Fruit fly (Drosophila melanogaster) whole organism, embryonic: Measurements from ENCODE around the gene CG14805.

ENCODE experiments used
- Awh ChIP-seq: fragments of 200-800 bp; sonication (Bioruptor generic); IDR thresholded peaks from 2 replicates; pipeline ENCODE4, ENCODE4 v1.3.6; 2022; ENCODE audit warnings: missing biosample characterization, missing genetic modification characterization
- Bgb ChIP-seq: fragments of 200-800 bp; sonication (Bioruptor generic); IDR thresholded peaks from 2 replicates; pipeline ENCODE4 v1.3.6; 2022; ENCODE audit warnings: missing biosample characterization, missing genetic modification characterization; ENCODE audit not compliant: partially characterized antibody
- C15 ChIP-seq: fragments of 200-800 bp; sonication (Bioruptor generic); IDR thresholded peaks from 3 replicates; pipeline ENCODE4 v1.3.6; 2022; ENCODE audit warnings: missing biosample characterization, missing genetic modification characterization
- CG10209 ChIP-seq: fragments of 200-800 bp; sonication (Bioruptor generic); optimal IDR thresholded peaks from 3 replicates; lab custom pipeline; 2017; ENCODE audit warnings: missing biosample characterization, mild to moderate bottlenecking, missing genetic modification characterization, missing genetic modification reagents
- CG10321 ChIP-seq: fragments of 200-800 bp; sonication (Bioruptor generic); IDR thresholded peaks from 2 replicates; pipeline ENCODE4 v1.3.6; 2022; ENCODE audit warnings: missing biosample characterization, missing genetic modification characterization
- CG11560 ChIP-seq: fragments of 200-800 bp; sonication (Bioruptor generic); IDR thresholded peaks from 3 replicates; pipeline ENCODE4 v1.3.6; 2022; ENCODE audit warnings: missing biosample characterization, missing genetic modification characterization
- CG1233 ChIP-seq: fragments of 200-800 bp; sonication (Bioruptor generic); optimal IDR thresholded peaks from 4 replicates; lab custom pipeline; 2018; ENCODE audit warnings: missing biosample characterization, mild to moderate bottlenecking, missing genetic modification characterization
- CG13287 ChIP-seq: fragments of 200-800 bp; sonication (Bioruptor generic); IDR thresholded peaks from 2 replicates; pipeline ENCODE4 v1.3.6; 2022; ENCODE audit warnings: missing biosample characterization, missing genetic modification characterization; ENCODE audit not compliant: partially characterized antibody
- CG13296 ChIP-seq: fragments of 200-800 bp; sonication (Bioruptor generic); optimal IDR thresholded peaks from 3 replicates; lab custom pipeline; 2018; ENCODE audit warnings: missing biosample characterization, mild to moderate bottlenecking, missing genetic modification characterization
- CG13424 ChIP-seq: fragments of 200-800 bp; sonication (Bioruptor generic); optimal IDR thresholded peaks from 2 replicates; lab custom pipeline; 2019; ENCODE audit warnings: missing biosample characterization, mild to moderate bottlenecking, missing genetic modification characterization, moderate library complexity
- CG14965 ChIP-seq: fragments of 200-800 bp; sonication (Bioruptor generic); optimal IDR thresholded peaks from 2 replicates; lab custom pipeline; 2016; ENCODE audit warnings: missing biosample characterization, missing genetic modification characterization, borderline replicate concordance
- CG15073 ChIP-seq: fragments of 200-800 bp; sonication (Bioruptor generic); optimal IDR thresholded peaks from 2 replicates; lab custom pipeline; 2016; ENCODE audit warnings: missing biosample characterization, missing genetic modification characterization
- CG15514 ChIP-seq: fragments of 200-800 bp; sonication (Bioruptor generic); optimal IDR thresholded peaks from 3 replicates; lab custom pipeline; 2017; ENCODE audit warnings: missing biosample characterization, missing genetic modification characterization, mild to moderate bottlenecking, moderate library complexity, missing genetic modification reagents
- CG16813 ChIP-seq: fragments of 200-800 bp; sonication (Bioruptor generic); IDR thresholded peaks from 3 replicates; pipeline ENCODE4 v1.3.6; 2022; ENCODE audit warnings: missing biosample characterization, missing genetic modification characterization; ENCODE audit not compliant: partially characterized antibody
- CG17385 ChIP-seq: fragments of 200-800 bp; sonication (Bioruptor generic); optimal IDR thresholded peaks from 3 replicates; lab custom pipeline; 2018; ENCODE audit warnings: missing biosample characterization, mild to moderate bottlenecking, missing genetic modification characterization
- CG17829 ChIP-seq: fragments of 200-800 bp; optimal IDR thresholded peaks from 2 replicates; lab custom pipeline; 2019; ENCODE audit warnings: missing biosample characterization, mild to moderate bottlenecking, missing genetic modification characterization, moderate library complexity
- CG2875 ChIP-seq: fragments of 200-800 bp; sonication (Bioruptor generic); optimal IDR thresholded peaks from 2 replicates; lab custom pipeline; 2017; ENCODE audit warnings: missing biosample characterization, mild to moderate bottlenecking, missing genetic modification characterization, missing genetic modification reagents
- CG32767 ChIP-seq: fragments of 200-800 bp; sonication (Bioruptor generic); IDR thresholded peaks from 2 replicates; pipeline ENCODE4 v1.3.6; 2022; ENCODE audit warnings: missing biosample characterization, missing genetic modification characterization
- CG32772 ChIP-seq: fragments of 200-800 bp; sonication (Bioruptor generic); IDR thresholded peaks from 2 replicates; pipeline ENCODE4 v1.3.6; 2022; ENCODE audit warnings: missing biosample characterization, missing genetic modification characterization
- CG4404 ChIP-seq: fragments of 200-800 bp; sonication (Bioruptor generic); IDR thresholded peaks from 2 replicates; pipeline ENCODE4 v1.3.6; 2022; ENCODE audit warnings: missing biosample characterization, missing genetic modification characterization
- CG6791 ChIP-seq: fragments of 200-800 bp; sonication (Bioruptor generic); IDR thresholded peaks from 3 replicates; pipeline ENCODE4 v1.3.6; 2022; ENCODE audit warnings: missing biosample characterization, missing genetic modification characterization; ENCODE audit not compliant: partially characterized antibody
- CG7786 ChIP-seq: fragments of 200-800 bp; sonication (Bioruptor generic); optimal IDR thresholded peaks from 2 replicates; lab custom pipeline; 2016; ENCODE audit warnings: missing biosample characterization, missing genetic modification characterization
- CG7963 ChIP-seq: fragments of 200-800 bp; sonication (Bioruptor generic); IDR thresholded peaks from 3 replicates; pipeline ENCODE4 v1.3.6; 2022; ENCODE audit warnings: missing biosample characterization, missing genetic modification characterization; ENCODE audit not compliant: partially characterized antibody
- CG9437 ChIP-seq: fragments of 200-800 bp; sonication (Bioruptor generic); optimal IDR thresholded peaks from 2 replicates; lab custom pipeline; 2018; ENCODE audit warnings: missing biosample characterization, mild to moderate bottlenecking, missing genetic modification characterization
- CG9727 ChIP-seq: fragments of 200-800 bp; sonication (Bioruptor generic); optimal IDR thresholded peaks from 3 replicates; lab custom pipeline; 2017; ENCODE audit warnings: missing biosample characterization, mild to moderate bottlenecking, missing genetic modification characterization
- Dek ChIP-seq: fragments of 200-800 bp; sonication (Bioruptor generic); optimal IDR thresholded peaks from 3 replicates; lab custom pipeline; 2019; ENCODE audit warnings: missing biosample characterization, mild to moderate bottlenecking, missing genetic modification characterization, moderate library complexity
- Ets97D ChIP-seq: fragments of 200-800 bp; sonication (Bioruptor generic); optimal IDR thresholded peaks from 3 replicates; lab custom pipeline; 2016; ENCODE audit warnings: missing biosample characterization, missing genetic modification characterization
- Hand ChIP-seq: fragments of 200-800 bp; sonication (Bioruptor generic); optimal IDR thresholded peaks from 2 replicates; lab custom pipeline; 2017; ENCODE audit warnings: mild to moderate bottlenecking, missing biosample characterization, missing genetic modification reagents, missing genetic modification characterization
- Rfx ChIP-seq: fragments of 200-800 bp; sonication (Bioruptor generic); IDR thresholded peaks from 2 replicates; pipeline ENCODE4 v1.3.6; 2022; ENCODE audit warnings: missing biosample characterization, missing genetic modification characterization
- Six4 ChIP-seq: fragments of 200-800 bp; sonication (Bioruptor generic); optimal IDR thresholded peaks from 2 replicates; lab custom pipeline; 2016; ENCODE audit warnings: missing biosample characterization, missing genetic modification characterization
- ato ChIP-seq: fragments of 200-800 bp; sonication (Bioruptor generic); IDR thresholded peaks from 2 replicates; pipeline ENCODE4 v1.3.6; 2022; ENCODE audit warnings: missing biosample characterization, missing genetic modification characterization; ENCODE audit not compliant: partially characterized antibody
- bab2 ChIP-seq: fragments of 200-800 bp; sonication (Bioruptor generic); optimal IDR thresholded peaks from 2 replicates; lab custom pipeline; 2016; ENCODE audit warnings: missing biosample characterization, missing genetic modification characterization
- btn ChIP-seq: fragments of 200-800 bp; sonication (Bioruptor generic); optimal IDR thresholded peaks from 2 replicates; lab custom pipeline; 2016; ENCODE audit warnings: missing biosample characterization, missing genetic modification characterization
- caup ChIP-seq: fragments of 200-800 bp; sonication (Bioruptor generic); optimal IDR thresholded peaks from 3 replicates; lab custom pipeline; 2017; ENCODE audit warnings: missing biosample characterization, mild to moderate bottlenecking, missing genetic modification characterization, moderate library complexity; ENCODE audit not compliant: severe bottlenecking
- crp ChIP-seq, 2 experiments: fragments of 200-800 bp; sonication (Bioruptor generic); optimal IDR thresholded peaks; 2 replicates in 1 of 2; 3 replicates in 1 of 2; lab custom pipeline; 2017; ENCODE audit warnings: missing biosample characterization in 2 of 2, missing genetic modification characterization in 2 of 2, mild to moderate bottlenecking in 1 of 2, moderate library complexity in 1 of 2
- dpn ChIP-seq, 2 experiments: fragments of 200-800 bp; sonication (Bioruptor generic); optimal IDR thresholded peaks; 3 replicates each; lab custom pipeline; 2016; ENCODE audit warnings: missing biosample characterization in 2 of 2, missing genetic modification characterization in 2 of 2
- emc ChIP-seq: fragments of 200-800 bp; sonication (Bioruptor generic); optimal IDR thresholded peaks from 2 replicates; lab custom pipeline; 2016; ENCODE audit warnings: missing biosample characterization, missing genetic modification characterization
- fd3F ChIP-seq: fragments of 200-800 bp; sonication (Bioruptor generic); optimal IDR thresholded peaks from 2 replicates; lab custom pipeline; 2018; ENCODE audit warnings: missing biosample characterization, mild to moderate bottlenecking, missing genetic modification characterization, moderate library complexity
- fru ChIP-seq: fragments of >200 bp; optimal IDR thresholded peaks from 2 replicates; lab custom pipeline; 2017
- fu2 ChIP-seq: fragments of 200-800 bp; sonication (Bioruptor generic); optimal IDR thresholded peaks from 2 replicates; lab custom pipeline; 2016; ENCODE audit warnings: missing biosample characterization, missing genetic modification characterization
- gcm2 ChIP-seq: fragments of 200-800 bp; sonication (Bioruptor generic); optimal IDR thresholded peaks from 2 replicates; lab custom pipeline; 2016; ENCODE audit warnings: missing biosample characterization, missing genetic modification characterization
- hth ChIP-seq: fragments of >200 bp; optimal IDR thresholded peaks from 2 replicates; lab custom pipeline; 2017; ENCODE audit warnings: inconsistent platforms
- knrl ChIP-seq: fragments of 200-800 bp; sonication (Bioruptor generic); IDR thresholded peaks from 3 replicates; pipeline ENCODE4 v1.3.6; 2022; ENCODE audit warnings: missing biosample characterization, missing genetic modification characterization; ENCODE audit not compliant: partially characterized antibody
- nmo ChIP-seq: fragments of 200-800 bp; sonication (Bioruptor generic); optimal IDR thresholded peaks from 2 replicates; lab custom pipeline; 2018; ENCODE audit warnings: missing biosample characterization, mild to moderate bottlenecking, missing genetic modification characterization, moderate library complexity
- pnt ChIP-seq: fragments of 200-800 bp; sonication (Bioruptor generic); optimal IDR thresholded peaks from 3 replicates; lab custom pipeline; 2016; ENCODE audit warnings: missing biosample characterization, missing genetic modification characterization
- repo ChIP-seq: fragments of 200-800 bp; sonication (Bioruptor generic); optimal IDR thresholded peaks from 2 replicates; lab custom pipeline; 2016; ENCODE audit warnings: missing biosample characterization, missing genetic modification characterization
- slp2 ChIP-seq: fragments of 200-800 bp; sonication (Bioruptor generic); optimal IDR thresholded peaks from 2 replicates; lab custom pipeline; 2016; ENCODE audit warnings: missing biosample characterization, missing genetic modification characterization
- sna ChIP-seq: fragments of 200-800 bp; sonication (Bioruptor generic); IDR thresholded peaks from 2 replicates; pipeline ENCODE4 v1.3.6; 2022; ENCODE audit warnings: missing biosample characterization, missing genetic modification characterization; ENCODE audit not compliant: partially characterized antibody
- tgo ChIP-seq: fragments of 200-800 bp; sonication (Bioruptor generic); IDR thresholded peaks from 3 replicates; pipeline ENCODE4 v1.3.6; 2022; ENCODE audit warnings: missing biosample characterization, missing genetic modification characterization
- ttk ChIP-seq: fragments of 200-800 bp; sonication (Bioruptor generic); IDR thresholded peaks from 2 replicates; pipeline ENCODE4 v2.1.2; 2022; ENCODE audit warnings: missing biosample characterization, missing genetic modification characterization

CG14805 gene

dm6 chrX:1889926-1890325 is 12.8 kb downstream of the CG14805 start, which contains the start of the genes trr and mRpL16 (continued):
- peak; percentile 36 for TF ChIP-seq caup (GFP tag; lab: Kevin White, UChicago)
- no peak for TF ChIP-seq fru (lab: Kevin White, UChicago)
- peak; percentile 3 for TF ChIP-seq pnt (GFP tag; lab: Kevin White, UChicago)
- TF ChIP-seq CG7786, result peak; percentile 58
- TF ChIP-seq CG10209 (GFP tag; lab: Kevin White, UChicago), result no peak
- peak; percentile 82 for TF ChIP-seq CG13287 (GFP tag; lab: Robert Waterston, UW)
- TF ChIP-seq repo (GFP tag; lab: Kevin White, UChicago), result peak; percentile 6
- TF ChIP-seq gcm2 (GFP tag; lab: Kevin White, UChicago), result no peak
- TF ChIP-seq C15, result no peak
- TF ChIP-seq ato (GFP tag; lab: Robert Waterston, UW), result 0 out of 2 replicates have a peak, but pooled peaks have one; percentile 45
- TF ChIP-seq Ets97D, result peak; percentile 66
- no peak for TF ChIP-seq CG9437 (GFP tag; lab: Kevin White, UChicago)
- 0 out of 3 replicates have a peak, but pooled peaks have one; percentile 17 for TF ChIP-seq tgo
- TF ChIP-seq crp (GFP tag; optimal IDR thresholded peaks at IDR 0.05; lab: Kevin White, UChicago), result peak in 1 of 2 experiments; percentile 24
- TF ChIP-seq CG17385 (GFP tag; lab: Kevin White, UChicago), result no peak
- TF ChIP-seq CG15073 (GFP tag; lab: Kevin White, UChicago), result no peak
- TF ChIP-seq fd3F (GFP tag; lab: Kevin White, UChicago), result peak; percentile 1
- peak; percentile 60 for TF ChIP-seq CG6791 (GFP tag; lab: Robert Waterston, UW)
- TF ChIP-seq Six4 (GFP tag; lab: Kevin White, UChicago), result no peak
- TF ChIP-seq CG16813 (GFP tag; lab: Robert Waterston, UW), result peak; percentile 80
- no peak for TF ChIP-seq btn
- peak; percentile 80 for TF ChIP-seq knrl
- TF ChIP-seq Hand (GFP tag; lab: Kevin White, UChicago), result no peak
- peak; percentile 66 for TF ChIP-seq Bgb (GFP tag; lab: Robert Waterston, UW)
- peak; percentile 71 for TF ChIP-seq CG17829 (tag; lab: Kevin White, UChicago)
- no peak for TF ChIP-seq CG13296 (GFP tag; lab: Kevin White, UChicago)
- peak; percentile 55; the same call in 1 of the 3 replicates for TF ChIP-seq CG11560
- TF ChIP-seq CG15514 (GFP tag; lab: Kevin White, UChicago), result peak; percentile 64
- peak; percentile 52 for TF ChIP-seq CG13424 (tag; lab: Kevin White, UChicago)
- no peak for TF ChIP-seq CG32767 (GFP tag; lab: Robert Waterston, UW)
- peak; percentile 33 to 39 for TF ChIP-seq dpn (GFP tag; optimal IDR thresholded peaks at IDR 0.05; lab: Kevin White, UChicago)
- peak; percentile 75 for TF ChIP-seq nmo
- peak; percentile 33 for TF ChIP-seq slp2 (GFP tag; lab: Kevin White, UChicago)
- peak; percentile 38 for TF ChIP-seq bab2 (GFP tag; lab: Kevin White, UChicago)
- TF ChIP-seq ttk (GFP tag; lab: Robert Waterston, UW), result no peak
- no peak for TF ChIP-seq hth
- no peak for TF ChIP-seq CG2875 (GFP tag; lab: Kevin White, UChicago)
- no peak for TF ChIP-seq Awh (GFP tag; lab: Robert Waterston, UW)
- TF ChIP-seq CG10321 (GFP tag; lab: Robert Waterston, UW), result no peak
- TF ChIP-seq CG9727 (GFP tag; lab: Kevin White, UChicago), result peak; percentile 60
- TF ChIP-seq CG1233 (GFP tag; lab: Kevin White, UChicago), result no peak
- TF ChIP-seq CG7963 (GFP tag; lab: Robert Waterston, UW), result peak; percentile 40; the same call in 1 of the 3 replicates
- no peak for TF ChIP-seq CG14965 (GFP tag; lab: Kevin White, UChicago)
- TF ChIP-seq CG32772, result peak; percentile 41; the same call in 1 of the 2 replicates
- peak; percentile 31; the same call in 1 of the 2 replicates for TF ChIP-seq CG4404 (GFP tag; lab: Robert Waterston, UW)
- peak; percentile 58 for TF ChIP-seq Rfx (GFP tag; lab: Robert Waterston, UW)
- peak; percentile 25 for TF ChIP-seq Dek (tag; lab: Kevin White, UChicago)
- no peak for TF ChIP-seq emc (GFP tag; lab: Kevin White, UChicago)
- TF ChIP-seq sna, result peak; percentile 68; the same call in 1 of the 2 replicates
- no peak for TF ChIP-seq fu2 (GFP tag; lab: Kevin White, UChicago)
